Worm (Caenorhabditis elegans): ENCODE data around the gene srd-4.

DNA sequence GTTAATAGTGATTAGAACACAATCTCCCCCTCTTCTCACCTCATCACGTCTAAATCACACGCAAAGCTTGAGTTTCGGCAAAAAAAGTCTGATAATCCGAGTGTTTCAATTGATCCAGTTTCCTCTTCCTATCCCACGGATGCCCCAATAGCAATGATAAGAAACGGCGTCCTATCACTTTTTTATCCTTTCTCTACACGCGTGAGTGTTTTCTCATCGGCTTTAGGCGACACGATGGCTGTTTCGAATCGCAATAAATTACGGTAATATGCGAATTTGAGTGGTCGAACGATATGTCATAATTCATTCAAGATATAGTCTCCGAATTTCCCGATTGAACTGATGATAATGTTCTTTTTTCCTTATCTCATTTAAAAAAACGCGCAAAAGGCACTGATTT is 14.7 kb downstream of the srd-4 start:
- TF ChIP-seq elt-3 (tag; optimal IDR thresholded peaks at IDR 0.05) = peak in 1 of 3 experiments; percentile 55
- no peak for TF ChIP-seq nhr-77 (tag; optimal IDR thresholded peaks at IDR 0.05)
- no peak for TF ChIP-seq unc-62 (GFP tag; optimal IDR thresholded peaks at IDR 0.05)
- no peak for TF ChIP-seq ztf-4 (tag; optimal IDR thresholded peaks at IDR 0.05)
- no peak for TF ChIP-seq lin-15B (tag; optimal IDR thresholded peaks at IDR 0.05)
- no peak for TF ChIP-seq nhr-76 (tag; optimal IDR thresholded peaks at IDR 0.05)
- no peak for TF ChIP-seq mdl-1 (tag; optimal IDR thresholded peaks at IDR 0.05)

Data from whole organism, L3 larva.